Fruit fly (Drosophila melanogaster): Measurements from ENCODE around the gene CG31106.

The CG31106 gene

dm6 chr3R:25168259-25168972, 47.7 kb upstream of the CG31106 start (continued):
- TF ChIP-seq CG18619 (GFP tag; optimal IDR thresholded peaks at IDR 0.05) (peak; percentile 39), Awh (GFP tag; IDR thresholded peaks at IDR 0.05) (no peak), zfh1 (GFP tag; IDR thresholded peaks at IDR 0.05) (0 out of 3 replicates have a peak, but pooled peaks have one; percentile 9), D (optimal IDR thresholded peaks at IDR 0.05) (peak; percentile 19), D (GFP tag; optimal IDR thresholded peaks at IDR 0.05) (peak; percentile 3), YL-1 (GFP tag; optimal IDR thresholded peaks at IDR 0.05) (no peak), CG33557 (GFP tag; optimal IDR thresholded peaks at IDR 0.05) (no peak), disco-r (GFP tag; optimal IDR thresholded peaks at IDR 0.05) (no peak), bab2 (GFP tag; optimal IDR thresholded peaks at IDR 0.05) (peak; percentile 16), CG1832 (GFP tag; optimal IDR thresholded peaks at IDR 0.05) (no peak), Lhr (GFP tag; optimal IDR thresholded peaks at IDR 0.05) (no peak), ham (GFP tag; IDR thresholded peaks at IDR 0.05) (no peak), mld (GFP tag; IDR thresholded peaks at IDR 0.05; ENCODE audit: partially characterized antibody) (no peak), jing (GFP tag; optimal IDR thresholded peaks at IDR 0.05) (peak; percentile 11), CG6254 (GFP tag; optimal IDR thresholded peaks at IDR 0.05) (peak; percentile 38), ac (GFP tag; optimal IDR thresholded peaks at IDR 0.05) (no peak), CG6654 (GFP tag; optimal IDR thresholded peaks at IDR 0.05) (no peak), fu2 (GFP tag; optimal IDR thresholded peaks at IDR 0.05) (no peak), CG17568 (GFP tag; optimal IDR thresholded peaks at IDR 0.05) (no peak), CG15011 (GFP tag; optimal IDR thresholded peaks at IDR 0.05) (peak; percentile 36), CG1603 (tag; optimal IDR thresholded peaks at IDR 0.05) (peak; percentile 41), MTF-1 (GFP tag; optimal IDR thresholded peaks at IDR 0.05; ENCODE audit: borderline replicate concordance) (no peak), Hmr (GFP tag; optimal IDR thresholded peaks at IDR 0.05) (peak; percentile 56), slbo (GFP tag; IDR thresholded peaks at IDR 0.05) (peak; percentile 51), wek (GFP tag; optimal IDR thresholded peaks at IDR 0.05) (no peak), ewg (GFP tag; optimal IDR thresholded peaks at IDR 0.05) (no peak), Pdp1 (GFP tag; optimal IDR thresholded peaks at IDR 0.05) (no peak), CG13624 (GFP tag; optimal IDR thresholded peaks at IDR 0.05) (peak; percentile 38), CG11398 (GFP tag; optimal IDR thresholded peaks at IDR 0.05) (no peak), gro (GFP tag; optimal IDR thresholded peaks at IDR 0.05) (no peak), sr (GFP tag; IDR thresholded peaks at IDR 0.05) (no peak), MBD-R2 (GFP tag; IDR thresholded peaks at IDR 0.05) (no peak), kah (GFP tag; optimal IDR thresholded peaks at IDR 0.05) (no peak), Hey (tag; optimal IDR thresholded peaks at IDR 0.05) (no peak), Rfx (GFP tag; IDR thresholded peaks at IDR 0.05) (peak; percentile 36; the same call in 1 of the 2 replicates), cas (GFP tag; IDR thresholded peaks at IDR 0.05) (no peak), CG32772 (GFP tag; IDR thresholded peaks at IDR 0.05) (0 out of 2 replicates have a peak, but pooled peaks have one; percentile 34), Asciz (GFP tag; optimal IDR thresholded peaks at IDR 0.05) (peak; percentile 19), CG9817 (tag; optimal IDR thresholded peaks at IDR 0.05) (peak; percentile 5), CG11696 (GFP tag; IDR thresholded peaks at IDR 0.05) (no peak), CG3726 (GFP tag; IDR thresholded peaks at IDR 0.05) (no peak), CG18476 (GFP tag; optimal IDR thresholded peaks at IDR 0.05) (no peak), psq (GFP tag; optimal IDR thresholded peaks at IDR 0.05) (no peak), gem (tag; optimal IDR thresholded peaks at IDR 0.05) (peak; percentile 69), CG4328 (GFP tag; optimal IDR thresholded peaks at IDR 0.05) (no peak), Med (GFP tag) (peak; percentile 46), eve (GFP tag; optimal IDR thresholded peaks at IDR 0.05) (no peak), CG1602 (GFP tag; optimal IDR thresholded peaks at IDR 0.05) (no peak), CG12071 (GFP tag; optimal IDR thresholded peaks at IDR 0.05) (no peak), CG15479 (GFP tag; optimal IDR thresholded peaks at IDR 0.05) (no peak)

Measured in whole organism, embryonic.